Worm (Caenorhabditis elegans): Measurements from ENCODE around the gene E02H1.1.

Gene E02H1.1

DNA sequence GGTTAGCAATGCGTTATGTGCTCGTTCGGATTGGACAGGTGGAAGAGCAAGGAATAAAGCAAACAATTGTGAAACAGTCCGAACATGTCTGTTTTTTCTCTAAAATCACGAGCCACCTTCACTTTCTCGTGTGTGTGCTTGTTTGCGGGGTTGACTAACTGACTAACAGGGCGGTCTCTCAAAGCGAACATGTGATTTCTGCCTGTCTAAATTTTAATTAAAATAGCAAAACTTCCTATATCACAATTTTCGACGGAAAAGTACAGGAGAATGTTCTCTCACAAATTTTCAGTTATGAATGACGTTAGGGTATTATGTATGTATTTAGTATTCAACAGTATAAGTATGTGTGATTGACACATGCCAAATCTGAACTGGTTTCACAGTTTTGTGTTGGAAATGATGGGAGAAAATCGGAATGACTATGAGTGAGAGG, 31.0 kb upstream of the E02H1.1 start:
- TF ChIP-seq nhr-23 (tag; optimal IDR thresholded peaks at IDR 0.05) (peak; percentile 8), pqm-1 (tag; optimal IDR thresholded peaks at IDR 0.05) (no peak), fkh-10 (GFP tag; optimal IDR thresholded peaks at IDR 0.05) (no peak), mdl-1 (tag; optimal IDR thresholded peaks at IDR 0.05) (no peak), zag-1 (tag; optimal IDR thresholded peaks at IDR 0.05) (no peak), lin-39 (tag; optimal IDR thresholded peaks at IDR 0.05) (no peak), nhr-11 (tag; optimal IDR thresholded peaks at IDR 0.05) (no peak), pha-4 (tag; optimal IDR thresholded peaks at IDR 0.05) (peak; percentile 91)

- TF ChIP-seq nhr-77 (tag; optimal IDR thresholded peaks at IDR 0.05) (no peak), pha-4 (tag; optimal IDR thresholded peaks at IDR 0.05) (peak; percentile 60), hmg-11 (tag; optimal IDR thresholded peaks at IDR 0.05) (peak; percentile 6), zag-1 (tag; optimal IDR thresholded peaks at IDR 0.05) (no peak), egl-5 (tag; optimal IDR thresholded peaks at IDR 0.05) (no peak), unc-62 (GFP tag; optimal IDR thresholded peaks at IDR 0.05) (peak; percentile 25), ama-1 (optimal IDR thresholded peaks at IDR 0.05) (peak; percentile 31), lin-39 (tag; optimal IDR thresholded peaks at IDR 0.05) (peak; percentile 52), R02D3.7 (tag; optimal IDR thresholded peaks at IDR 0.05) (no peak), elt-1 (tag; optimal IDR thresholded peaks at IDR 0.05) (no peak), nhr-76 (tag; optimal IDR thresholded peaks at IDR 0.05) (no peak), skn-1 (tag; optimal IDR thresholded peaks at IDR 0.05) (no peak), fos-1 (tag; optimal IDR thresholded peaks at IDR 0.05) (no peak), egl-27 (tag; optimal IDR thresholded peaks at IDR 0.05) (no peak), unc-39 (tag; optimal IDR thresholded peaks at IDR 0.05) (no peak), nhr-12 (tag; optimal IDR thresholded peaks at IDR 0.05) (no peak), nfya-1 (tag; optimal IDR thresholded peaks at IDR 0.05; ENCODE audit: insufficient read depth) (peak; percentile 32), elt-2 (tag; optimal IDR thresholded peaks at IDR 0.05) (no peak)
Measured at ce11 chrII:9621121-9621520, 30.2 kb upstream of the E02H1.1 start.

ce11 chrII:9620616-9621015, 29.7 kb upstream of the E02H1.1 start:
- TF ChIP-seq pha-4 (tag; optimal IDR thresholded peaks at IDR 0.05) (no peak), elt-1 (tag; optimal IDR thresholded peaks at IDR 0.05) (peak; percentile 24), nhr-25 (tag; optimal IDR thresholded peaks at IDR 0.05) (peak; percentile 59), nhr-77 (tag; optimal IDR thresholded peaks at IDR 0.05) (no peak), unc-39 (tag; optimal IDR thresholded peaks at IDR 0.05) (no peak), daf-12 (tag; optimal IDR thresholded peaks at IDR 0.05) (no peak), nhr-23 (tag; optimal IDR thresholded peaks at IDR 0.05) (peak; percentile 10), nhr-43 (tag; optimal IDR thresholded peaks at IDR 0.05; ENCODE audit: poor library complexity, severe bottlenecking) (peak; percentile 46)

- peak; percentile 68 for TF ChIP-seq elt-2 (tag; optimal IDR thresholded peaks at IDR 0.05)
- no peak for TF ChIP-seq nhr-67 (tag; optimal IDR thresholded peaks at IDR 0.05)
- no peak for TF ChIP-seq mdl-1 (tag; optimal IDR thresholded peaks at IDR 0.05)
- no peak for TF ChIP-seq ztf-11 (tag; optimal IDR thresholded peaks at IDR 0.05)
- no peak for TF ChIP-seq mml-1 (tag; optimal IDR thresholded peaks at IDR 0.05)
- no peak for TF ChIP-seq ceh-16 (tag; optimal IDR thresholded peaks at IDR 0.05)
- no peak for TF ChIP-seq snpc-4 (tag; optimal IDR thresholded peaks at IDR 0.05)
- no peak for TF ChIP-seq nhr-76 (tag; optimal IDR thresholded peaks at IDR 0.05)
- no peak for TF ChIP-seq elt-1 (tag; optimal IDR thresholded peaks at IDR 0.05)
- peak; percentile 81 for TF ChIP-seq ama-1 (optimal IDR thresholded peaks at IDR 0.05)
- no peak for TF ChIP-seq skn-1 (tag; optimal IDR thresholded peaks at IDR 0.05)
- TF ChIP-seq elt-3 (tag; optimal IDR thresholded peaks at IDR 0.05): peak in 1 of 3 experiments; percentile 43
- peak; percentile 43 for TF ChIP-seq nfya-1 (tag; optimal IDR thresholded peaks at IDR 0.05; ENCODE audit: insufficient read depth)
- TF ChIP-seq nhr-23 (tag; optimal IDR thresholded peaks at IDR 0.05): peak; percentile 10
- no peak for TF ChIP-seq R02D3.7 (tag; optimal IDR thresholded peaks at IDR 0.05)
- TF ChIP-seq lin-15B (tag; optimal IDR thresholded peaks at IDR 0.05): no peak
- no peak for TF ChIP-seq nhr-11 (tag; optimal IDR thresholded peaks at IDR 0.05)
- TF ChIP-seq ztf-4 (tag; optimal IDR thresholded peaks at IDR 0.05): no peak
- TF ChIP-seq unc-39 (tag; optimal IDR thresholded peaks at IDR 0.05): no peak
- no peak for TF ChIP-seq nhr-25 (tag; optimal IDR thresholded peaks at IDR 0.05)
- no peak for TF ChIP-seq egl-27 (tag; optimal IDR thresholded peaks at IDR 0.05)
- no peak for TF ChIP-seq ZK546.5 (tag; optimal IDR thresholded peaks at IDR 0.05)
- no peak for TF ChIP-seq egl-5 (tag; optimal IDR thresholded peaks at IDR 0.05)
- TF ChIP-seq nhr-43 (tag; optimal IDR thresholded peaks at IDR 0.05; ENCODE audit: poor library complexity, severe bottlenecking): no peak
Measured at ce11 chrII:9619995-9620535, 29.1 kb upstream of the E02H1.1 start.
